Fruit fly (Drosophila melanogaster): ENCODE measurements around the gene Pxt.

The Pxt gene

DNA sequence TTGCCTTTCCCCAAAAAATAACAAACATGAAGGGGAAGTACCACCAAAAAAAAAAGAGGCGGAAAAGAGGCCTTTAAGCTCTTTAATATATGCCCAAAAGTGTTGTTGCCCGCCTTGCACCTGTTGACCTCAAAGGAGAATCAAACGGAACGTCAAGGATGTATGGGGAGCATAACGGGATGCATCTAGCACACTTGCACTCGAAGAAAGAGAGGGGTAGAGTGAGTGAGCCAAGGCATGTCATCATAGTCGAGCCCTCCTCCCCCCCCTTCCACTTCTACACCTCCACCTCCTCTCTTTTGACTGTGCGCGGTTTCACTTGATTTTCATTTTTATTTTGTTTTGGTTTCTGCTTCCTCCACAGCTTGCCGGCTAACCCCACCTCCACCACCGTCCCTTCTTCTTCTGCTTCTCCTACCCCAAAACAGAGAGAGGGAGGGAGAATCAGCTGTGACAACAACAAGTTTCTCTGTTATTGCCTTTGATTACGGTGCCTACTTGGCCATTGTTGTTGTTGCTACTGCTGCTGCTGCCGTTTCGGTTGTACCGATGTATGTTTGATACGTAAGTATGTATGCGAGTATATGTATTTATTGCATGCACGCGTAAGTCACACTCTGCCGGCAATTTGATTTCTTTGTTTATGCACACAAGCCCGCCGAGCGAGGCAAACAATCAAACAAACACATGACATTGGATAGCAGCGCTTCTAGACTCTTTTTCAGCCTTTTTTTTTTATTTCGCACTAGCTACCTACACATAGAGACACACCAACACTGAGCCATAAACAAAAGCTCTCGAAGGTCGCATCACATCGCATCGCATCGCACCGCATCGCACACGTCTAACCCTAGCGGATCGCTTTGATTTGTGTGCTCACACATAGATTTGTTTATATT is 6.4 kb upstream of the Pxt start:
- TF ChIP-seq EcR (GFP tag; optimal IDR thresholded peaks at IDR 0.05), result peak; percentile 79
- TF ChIP-seq CG15710 (tag; optimal IDR thresholded peaks at IDR 0.05), result no peak
- peak; percentile 21; the same call in 1 of the 2 replicates for TF ChIP-seq CG12605 (GFP tag; IDR thresholded peaks at IDR 0.05)
- no peak for TF ChIP-seq CG8159 (tag; optimal IDR thresholded peaks at IDR 0.05)
- 0 out of 3 replicates have a peak, but pooled peaks have one; percentile 12 for TF ChIP-seq CG4496 (GFP tag; IDR thresholded peaks at IDR 0.05)
- peak; percentile 80 for TF ChIP-seq CG13204 (GFP tag; optimal IDR thresholded peaks at IDR 0.05)
- TF ChIP-seq gl (tag; optimal IDR thresholded peaks at IDR 0.05), result no peak

DNA sequence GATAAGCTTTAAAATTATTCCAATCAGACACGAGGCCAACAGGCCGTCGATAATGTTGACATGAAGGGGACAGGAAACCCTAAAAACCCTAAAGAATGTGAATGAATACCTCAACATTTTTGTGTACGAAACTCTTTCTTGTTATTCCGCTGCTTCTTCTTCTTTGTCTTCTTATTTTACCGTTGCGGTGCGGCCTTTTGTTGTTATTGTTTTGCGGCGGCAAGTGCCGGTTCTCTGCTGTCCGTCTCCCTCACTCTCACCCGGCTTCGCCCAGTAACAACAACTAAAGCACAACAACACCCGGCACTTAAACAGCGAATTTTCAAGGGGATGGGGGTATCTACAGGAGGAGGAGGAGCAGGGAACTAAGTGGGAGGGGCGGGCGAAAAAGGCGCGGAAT is 4.9 kb upstream of the Pxt start:
- TF ChIP-seq Pif1B (GFP tag; optimal IDR thresholded peaks at IDR 0.05) (no peak), CG9948 (tag; optimal IDR thresholded peaks at IDR 0.05) (no peak), Ets98B (GFP tag; IDR thresholded peaks at IDR 0.05) (no peak), CG17806 (tag; optimal IDR thresholded peaks at IDR 0.05) (no peak), fd96Ca (GFP tag; IDR thresholded peaks at IDR 0.05) (no peak), Pif1A (GFP tag; optimal IDR thresholded peaks at IDR 0.05) (no peak), CG32121 (GFP tag; IDR thresholded peaks at IDR 0.05) (no peak), Snoo (tag; optimal IDR thresholded peaks at IDR 0.05) (no peak), EcR (GFP tag; optimal IDR thresholded peaks at IDR 0.05) (no peak), CG12605 (GFP tag; IDR thresholded peaks at IDR 0.05) (no peak), CG8301 (tag; optimal IDR thresholded peaks at IDR 0.05) (no peak)

DNA sequence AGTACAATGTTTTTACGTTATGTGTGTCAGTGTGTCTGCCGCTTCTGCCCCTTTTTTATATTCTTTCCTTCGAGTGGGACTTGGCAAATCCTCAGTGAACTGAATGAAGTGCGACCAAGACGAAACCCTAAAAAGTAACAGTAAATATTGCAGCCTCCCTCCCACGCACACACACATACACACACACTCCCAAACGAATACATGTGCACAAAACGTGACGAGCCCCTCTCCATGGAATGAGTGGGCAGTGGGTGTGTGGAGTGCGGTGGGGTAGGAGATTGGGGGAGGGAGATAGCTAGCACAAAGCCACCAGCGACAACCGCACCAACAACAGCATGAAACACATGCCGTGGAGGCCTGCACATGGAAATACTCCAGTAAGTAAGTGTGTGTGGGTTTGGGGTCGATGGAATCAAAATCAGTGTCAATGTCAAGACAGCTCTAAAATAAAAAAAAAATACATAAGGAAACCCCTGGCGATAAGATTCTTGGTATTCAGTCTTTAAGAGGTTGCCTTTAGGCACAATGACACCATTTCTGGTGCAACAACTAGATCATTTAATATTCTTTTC is 4.4 kb upstream of the Pxt start:
- TF ChIP-seq Snoo (tag; optimal IDR thresholded peaks at IDR 0.05), result no peak
- 0 out of 3 replicates have a peak, but pooled peaks have one; percentile 17 for TF ChIP-seq CG4496 (GFP tag; IDR thresholded peaks at IDR 0.05)
- TF ChIP-seq CG13204 (GFP tag; optimal IDR thresholded peaks at IDR 0.05), result peak; percentile 73
- TF ChIP-seq EcR (GFP tag; optimal IDR thresholded peaks at IDR 0.05), result peak; percentile 97

DNA sequence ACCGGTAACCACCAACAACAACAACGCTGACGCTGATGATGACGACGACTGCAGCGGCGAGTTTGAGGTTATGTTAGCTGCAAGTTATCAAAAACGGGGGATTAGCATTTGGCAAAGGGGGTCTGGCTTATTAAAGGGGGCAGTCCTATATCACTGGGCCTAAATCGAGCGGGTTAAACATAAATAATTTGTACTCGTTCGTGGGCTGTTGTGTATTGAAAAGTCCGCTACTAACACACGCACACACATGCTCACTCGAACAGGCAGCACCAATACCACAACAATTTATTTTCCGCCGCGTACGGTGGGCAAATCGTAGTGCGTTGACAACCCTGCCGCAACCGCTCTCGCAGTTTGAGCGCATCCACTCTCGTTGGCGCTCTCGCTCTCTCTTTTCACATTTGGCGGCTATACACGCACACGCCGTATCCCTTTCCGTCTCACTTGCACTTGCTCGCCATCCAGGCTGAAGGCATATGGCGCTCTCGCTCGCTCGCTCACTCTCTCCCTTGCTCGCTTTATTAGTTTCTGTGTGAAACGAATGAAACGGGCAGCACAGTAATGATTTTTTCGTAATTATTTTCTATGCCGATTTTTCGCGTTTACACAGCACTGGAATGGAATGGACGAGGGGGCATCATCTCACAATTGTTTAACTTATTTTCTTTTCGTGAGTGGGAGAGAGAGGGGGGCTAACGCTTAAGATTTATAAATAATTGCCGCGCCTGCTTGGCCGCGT is 2.2 kb upstream of the Pxt start:
- no peak for TF ChIP-seq D1 (tag; optimal IDR thresholded peaks at IDR 0.05)
- peak; percentile 33 for TF ChIP-seq Pif1A (GFP tag; optimal IDR thresholded peaks at IDR 0.05)
- TF ChIP-seq Snoo (tag; optimal IDR thresholded peaks at IDR 0.05), result peak; percentile 24
- TF ChIP-seq EcR (GFP tag; optimal IDR thresholded peaks at IDR 0.05), result peak; percentile 73
- peak; percentile 72 for TF ChIP-seq CG13204 (GFP tag; optimal IDR thresholded peaks at IDR 0.05)
- TF ChIP-seq gl (tag; optimal IDR thresholded peaks at IDR 0.05), result no peak
- TF ChIP-seq CG8301 (tag; optimal IDR thresholded peaks at IDR 0.05), result peak; percentile 3
- no peak for TF ChIP-seq CG9948 (tag; optimal IDR thresholded peaks at IDR 0.05)
- TF ChIP-seq CG15710 (tag; optimal IDR thresholded peaks at IDR 0.05), result peak; percentile 17
- TF ChIP-seq CG32121 (GFP tag; IDR thresholded peaks at IDR 0.05), result no peak
- TF ChIP-seq Ets98B (GFP tag; IDR thresholded peaks at IDR 0.05), result no peak
- peak; percentile 31 for TF ChIP-seq CG8159 (tag; optimal IDR thresholded peaks at IDR 0.05)
- peak; percentile 48 for TF ChIP-seq Pif1B (GFP tag; optimal IDR thresholded peaks at IDR 0.05)
- no peak for TF ChIP-seq rn (GFP tag; IDR thresholded peaks at IDR 0.05)

DNA sequence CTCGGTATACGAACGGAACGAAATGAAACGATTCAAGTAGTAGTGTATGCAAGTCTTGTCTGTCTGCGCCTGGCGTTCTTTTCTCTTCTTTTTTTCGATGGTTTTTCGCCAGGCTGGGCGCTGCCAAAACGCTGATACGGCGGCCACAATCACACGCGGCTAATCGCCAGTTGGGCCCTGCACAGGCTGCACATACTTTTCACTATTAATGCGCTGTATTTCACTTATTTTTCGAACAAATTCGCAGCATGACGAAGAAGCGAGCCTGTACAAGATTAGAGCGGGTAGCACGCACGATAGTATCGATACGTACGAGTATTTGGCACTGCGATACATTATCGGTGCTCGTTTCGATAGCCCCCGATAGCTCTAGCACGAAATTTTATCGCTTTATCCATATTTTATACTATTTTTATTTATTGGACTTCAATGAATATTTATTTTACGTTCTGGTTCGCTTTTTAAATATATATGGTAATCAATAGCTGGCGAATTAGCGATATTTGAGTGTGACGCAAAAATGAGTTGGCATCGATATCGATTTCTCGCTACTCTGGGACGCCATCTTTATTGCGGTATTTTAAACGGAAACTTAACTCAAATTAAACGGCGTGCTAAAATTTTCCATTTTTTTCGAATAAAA is 1.1 kb upstream of the Pxt start, which contains the start of gene osa:
Gene osa, minus strand, starts transcription at position 300 of the 643 bp plus-strand sequence.
- TF ChIP-seq D1 (tag; optimal IDR thresholded peaks at IDR 0.05) (no peak), CG4496 (GFP tag; IDR thresholded peaks at IDR 0.05) (no peak), Snoo (tag; optimal IDR thresholded peaks at IDR 0.05) (no peak), EcR (GFP tag; optimal IDR thresholded peaks at IDR 0.05) (peak; percentile 3), rn (GFP tag; IDR thresholded peaks at IDR 0.05) (no peak), CG15710 (tag; optimal IDR thresholded peaks at IDR 0.05) (no peak), CG12605 (GFP tag; IDR thresholded peaks at IDR 0.05) (no peak), Pif1B (GFP tag; optimal IDR thresholded peaks at IDR 0.05) (peak; percentile 50)

DNA sequence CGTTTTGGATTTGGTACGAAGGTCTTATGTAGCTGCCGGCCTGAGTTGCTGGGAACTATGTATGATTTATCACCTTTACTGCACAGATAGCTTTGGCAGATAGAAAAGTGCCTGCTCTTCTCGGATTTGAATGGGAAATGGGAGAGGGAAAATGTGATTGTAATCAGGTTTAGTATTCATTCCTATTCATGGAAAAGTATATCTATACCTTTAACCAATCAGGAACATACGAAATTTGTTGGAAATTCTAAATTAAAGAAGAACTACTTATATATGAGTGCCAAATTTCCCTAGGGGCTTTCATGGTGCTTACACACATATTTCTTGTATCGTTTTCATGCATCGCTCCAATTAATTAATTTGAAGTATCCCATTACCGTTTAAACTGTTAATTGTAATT is 5.7 kb downstream of the Pxt start, which contains the start of gene Atg8b:
Gene Atg8b, minus strand, starts transcription at position 101 of the 400 bp plus-strand sequence.
- TF ChIP-seq EcR (GFP tag; optimal IDR thresholded peaks at IDR 0.05) (no peak), CG4496 (GFP tag; IDR thresholded peaks at IDR 0.05) (no peak), CG8301 (tag; optimal IDR thresholded peaks at IDR 0.05) (no peak), CG32121 (GFP tag; IDR thresholded peaks at IDR 0.05) (no peak), Snoo (tag; optimal IDR thresholded peaks at IDR 0.05) (no peak), CG34367 (tag; optimal IDR thresholded peaks at IDR 0.05) (no peak), CG17806 (tag; optimal IDR thresholded peaks at IDR 0.05) (no peak)
